Worm (Caenorhabditis elegans) whole organism, L4 larva: Measurements from ENCODE around the gene srbc-84.
A peak's percentile ranks its signal among the peaks of the same experiment; 100 is the strongest.

Experiments used
- F44E2.7 ChIP-seq: fragments of 200-800 bp; sonication (Bioruptor generic); IDR thresholded peaks from 2 replicates; pipeline ENCODE4 v2.1.2; 2022; ENCODE audit warnings: missing genetic modification characterization, missing compliant biosample characterization
- T26A8.4 ChIP-seq: fragments of 200-800 bp; sonication (Bioruptor generic); IDR thresholded peaks from 2 replicates; pipeline ENCODE4 v1.3.6; 2022; ENCODE audit warnings: missing genetic modification characterization, missing compliant biosample characterization
- Y48G9A.11 ChIP-seq: fragments of 200-800 bp; sonication (Bioruptor generic); IDR thresholded peaks from 2 replicates; pipeline ENCODE4 v1.3.6; 2022; ENCODE audit warnings: missing genetic modification reagents, missing genetic modification characterization, missing compliant biosample characterization
- ZK337.2 ChIP-seq: fragments of 200-800 bp; sonication (Bioruptor generic); IDR thresholded peaks from 2 replicates; pipeline ENCODE4 v1.3.6; 2022; ENCODE audit warnings: missing genetic modification reagents, missing genetic modification characterization, missing compliant biosample characterization
- aly-2 ChIP-seq: sonication (generic microtip); optimal IDR thresholded peaks from 2 replicates; lab custom pipeline; 2018; ENCODE audit warnings: missing biosample characterization, missing genetic modification characterization
- attf-4 ChIP-seq: sonication (generic microtip); optimal IDR thresholded peaks from 3 replicates; lab custom pipeline; 2017; ENCODE audit warnings: missing biosample characterization, missing genetic modification characterization
- ceh-62 ChIP-seq: sonication (generic microtip); optimal IDR thresholded peaks from 2 replicates; lab custom pipeline; 2017; ENCODE audit warnings: missing biosample characterization, missing genetic modification characterization
- cey-2 ChIP-seq: sonication (generic microtip); optimal IDR thresholded peaks from 3 replicates; lab custom pipeline; 2017; ENCODE audit warnings: missing genetic modification characterization, mild to moderate bottlenecking, missing compliant biosample characterization, antibody characterized with exemption, borderline replicate concordance; ENCODE audit not compliant: insufficient read depth
- daf-16 ChIP-seq, 3 experiments: sonication (generic microtip); optimal IDR thresholded peaks; 2 replicates each; lab custom pipeline; 2016 to 2017; ENCODE audit warnings: missing genetic modification characterization in 3 of 3, missing genetic modification reagents in 3 of 3, mild to moderate bottlenecking in 2 of 3, missing compliant biosample characterization in 2 of 3, missing biosample characterization in 1 of 3, moderate library complexity in 1 of 3
- daf-19 ChIP-seq: fragments of 200-800 bp; sonication (Bioruptor generic); conservative IDR thresholded peaks from 2 replicates; pipeline ENCODE4 v1.3.6; 2022; ENCODE audit warnings: missing genetic modification characterization, missing compliant biosample characterization
- dmd-8 ChIP-seq: fragments of 200-800 bp; sonication (Bioruptor generic); IDR thresholded peaks from 2 replicates; pipeline ENCODE4 v1.3.6; 2022; ENCODE audit warnings: missing genetic modification characterization, missing compliant biosample characterization
- dmd-9 ChIP-seq: fragments of 200-800 bp; sonication (Bioruptor generic); IDR thresholded peaks from 2 replicates; pipeline ENCODE4 v1.3.6; 2022; ENCODE audit warnings: missing genetic modification reagents, missing genetic modification characterization, missing compliant biosample characterization
- egl-43 ChIP-seq: fragments of 200-800 bp; sonication (Bioruptor generic); IDR thresholded peaks from 2 replicates; pipeline ENCODE4 v1.3.6; 2022; ENCODE audit warnings: missing genetic modification reagents, missing genetic modification characterization, missing compliant biosample characterization
- hif-1 ChIP-seq, 2 experiments: sonication (generic microtip); optimal IDR thresholded peaks; 2 replicates each; lab custom pipeline; 2016 to 2017; ENCODE audit warnings: missing compliant biosample characterization in 2 of 2, missing genetic modification characterization in 2 of 2, missing genetic modification reagents in 2 of 2, missing genotype in 2 of 2, mild to moderate bottlenecking in 1 of 2
- hlh-30 ChIP-seq: sonication (generic microtip); optimal IDR thresholded peaks from 2 replicates; lab custom pipeline; 2017; ENCODE audit warnings: antibody characterized with exemption, mild to moderate bottlenecking, missing genetic modification characterization, missing compliant biosample characterization; ENCODE audit not compliant: insufficient read depth
- lin-38 ChIP-seq: fragments of 200-800 bp; sonication (Bioruptor generic); IDR thresholded peaks from 2 replicates; pipeline ENCODE4 v1.3.6; 2022; ENCODE audit warnings: missing genetic modification reagents, missing genetic modification characterization, missing compliant biosample characterization
- lir-3 ChIP-seq: sonication (generic microtip); optimal IDR thresholded peaks from 2 replicates; lab custom pipeline; 2016; ENCODE audit warnings: mild to moderate bottlenecking, missing genetic modification characterization, missing compliant biosample characterization
- lsy-2 ChIP-seq, 2 experiments: fragments of 150-350 bp in 1 of 2; sonication (generic microtip) in 1 of 2; optimal IDR thresholded peaks; 2 replicates each; lab custom pipeline; 2014 to 2017; ENCODE audit warnings: missing biosample characterization in 2 of 2, missing genetic modification characterization in 2 of 2
- mxl-3 ChIP-seq: fragments of 200-800 bp; sonication (Bioruptor generic); optimal IDR thresholded peaks from 2 replicates; lab custom pipeline; 2018; ENCODE audit warnings: mild to moderate bottlenecking, missing genetic modification characterization, missing compliant biosample characterization
- nhr-11 ChIP-seq: fragments of 150-350 bp; optimal IDR thresholded peaks from 2 replicates; lab custom pipeline; 2014; ENCODE audit warnings: missing biosample characterization, missing genetic modification characterization
- nhr-111 ChIP-seq: fragments of 200-800 bp; sonication (Bioruptor generic); optimal IDR thresholded peaks from 2 replicates; lab custom pipeline; 2018; ENCODE audit warnings: mild to moderate bottlenecking, missing genetic modification characterization, missing compliant biosample characterization
- nhr-28 ChIP-seq: fragments of 150-350 bp; optimal IDR thresholded peaks from 2 replicates; lab custom pipeline; 2014; ENCODE audit warnings: missing biosample characterization, missing genetic modification characterization
- nhr-41 ChIP-seq: fragments of 200-800 bp; sonication (Bioruptor generic); IDR thresholded peaks from 2 replicates; pipeline ENCODE4 v1.3.6; 2022; ENCODE audit warnings: missing genetic modification reagents, missing genetic modification characterization, missing compliant biosample characterization
- nhr-76 ChIP-seq: fragments of 150-350 bp; optimal IDR thresholded peaks from 2 replicates; lab custom pipeline; 2014; ENCODE audit warnings: missing biosample characterization, missing genetic modification characterization
- rbr-2 ChIP-seq: sonication (generic microtip); optimal IDR thresholded peaks from 2 replicates; lab custom pipeline; 2016; ENCODE audit warnings: missing genotype, missing genetic modification characterization, missing compliant biosample characterization
- sdz-12 ChIP-seq: fragments of 200-800 bp; sonication (Bioruptor generic); optimal IDR thresholded peaks from 2 replicates; lab custom pipeline; 2018; ENCODE audit warnings: mild to moderate bottlenecking, missing genetic modification characterization, missing compliant biosample characterization
- snpc-1.2 ChIP-seq: fragments of 200-800 bp; sonication (Bioruptor generic); IDR thresholded peaks from 2 replicates; pipeline ENCODE4 v1.3.6; 2022; ENCODE audit warnings: missing genetic modification reagents, missing genetic modification characterization, missing compliant biosample characterization
- tag-97 ChIP-seq: fragments of 200-800 bp; sonication (Bioruptor generic); IDR thresholded peaks from 2 replicates; pipeline ENCODE4 v1.3.6; 2022; ENCODE audit warnings: missing genetic modification characterization, missing compliant biosample characterization
- unc-130 ChIP-seq: sonication (generic microtip); optimal IDR thresholded peaks from 2 replicates; lab custom pipeline; 2016; ENCODE audit warnings: missing genetic modification reagents, missing genetic modification characterization, missing compliant biosample characterization
- unc-62 ChIP-seq, 3 experiments: fragments of 150-350 bp in 1 of 3; sonication (generic microtip); optimal IDR thresholded peaks in 2 of 3; peaks in 1 of 3; 1 replicate in 1 of 3; 2 replicates in 2 of 3; lab custom pipeline; 2014 to 2017; ENCODE audit warnings: missing biosample characterization in 3 of 3, missing genetic modification characterization in 3 of 3, missing genetic modification reagents in 3 of 3, missing genotype in 1 of 3
- zfp-3 ChIP-seq: fragments of 200-800 bp; sonication (Bioruptor generic); conservative IDR thresholded peaks from 2 replicates; pipeline ENCODE4 v1.3.6; 2022; ENCODE audit warnings: missing genetic modification reagents, missing genetic modification characterization, missing compliant biosample characterization

srbc-84 gene

DNA sequence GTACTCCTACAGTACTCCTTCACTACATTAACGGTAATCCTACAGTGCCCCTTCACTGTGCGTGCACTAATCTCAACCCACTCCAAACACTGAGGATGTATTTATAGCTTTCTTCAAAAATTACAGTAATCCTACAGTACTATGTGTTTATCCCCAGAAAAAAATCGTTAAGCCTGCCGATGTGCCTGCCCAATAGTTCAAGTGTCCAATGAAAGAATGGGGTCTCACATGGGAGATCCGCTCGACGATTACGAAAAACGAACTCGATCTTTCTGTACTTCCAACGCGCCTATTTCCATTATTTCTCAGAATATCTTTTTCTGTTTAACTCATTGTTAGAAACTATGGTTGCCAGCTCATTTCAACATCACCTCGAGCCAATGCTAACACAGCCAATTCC, 40.6 kb upstream of the srbc-84 start, which contains the start of gene nhr-218:
Gene nhr-218, plus strand, starts transcription at position 301 of the 400 bp plus-strand sequence.
- TF ChIP-seq nhr-76 (tag; lab: Kevin White, UChicago) (no peak), unc-62 (GFP tag; optimal IDR thresholded peaks at IDR 0.05 in 1 of 2; lab: Kevin White, UChicago) (peak in 1 of 2 experiments; percentile 33), unc-62 (tag; optimal IDR thresholded peaks at IDR 0.05; lab: Kevin White, UChicago) (no peak)

DNA sequence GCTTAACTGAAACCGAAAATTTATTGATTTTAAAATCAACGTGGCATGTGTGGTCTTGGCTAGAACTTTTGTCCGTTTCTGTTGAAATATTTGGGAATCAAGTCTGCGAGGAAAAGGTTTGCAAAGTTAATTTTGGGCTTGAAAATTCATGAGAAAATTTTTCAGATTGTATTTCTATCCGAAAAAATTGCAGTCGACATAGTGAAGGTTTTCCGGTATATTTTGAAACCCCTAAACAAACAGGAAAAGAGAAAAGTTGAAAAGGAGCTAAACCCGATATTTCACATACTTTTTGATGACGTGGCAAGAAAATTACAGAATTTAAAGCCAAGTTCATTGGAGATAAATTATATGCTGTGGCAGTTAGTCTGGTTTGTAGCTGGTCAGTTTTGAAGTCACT, 39.1 kb upstream of the srbc-84 start, which contains the start of gene nhr-127:
Gene nhr-127, plus strand, starts transcription at position 301 of the 400 bp plus-strand sequence.
- no peak for TF ChIP-seq T26A8.4 (GFP tag; lab: Robert Waterston, UW)
- no peak for TF ChIP-seq cey-2 (tag; lab: Kevin White, UChicago)
- no peak for TF ChIP-seq hlh-30
- no peak for TF ChIP-seq nhr-11 (tag; lab: Kevin White, UChicago)
- no peak for TF ChIP-seq aly-2 (tag; lab: Kevin White, UChicago)
- no peak for TF ChIP-seq attf-4 (tag; lab: Kevin White, UChicago)
- no peak for TF ChIP-seq nhr-76 (tag; lab: Kevin White, UChicago)
- no peak for TF ChIP-seq F44E2.7 (GFP tag; lab: Robert Waterston, UW)
- TF ChIP-seq nhr-41 (GFP tag; lab: Robert Waterston, UW): no peak
- no peak for TF ChIP-seq dmd-9

DNA sequence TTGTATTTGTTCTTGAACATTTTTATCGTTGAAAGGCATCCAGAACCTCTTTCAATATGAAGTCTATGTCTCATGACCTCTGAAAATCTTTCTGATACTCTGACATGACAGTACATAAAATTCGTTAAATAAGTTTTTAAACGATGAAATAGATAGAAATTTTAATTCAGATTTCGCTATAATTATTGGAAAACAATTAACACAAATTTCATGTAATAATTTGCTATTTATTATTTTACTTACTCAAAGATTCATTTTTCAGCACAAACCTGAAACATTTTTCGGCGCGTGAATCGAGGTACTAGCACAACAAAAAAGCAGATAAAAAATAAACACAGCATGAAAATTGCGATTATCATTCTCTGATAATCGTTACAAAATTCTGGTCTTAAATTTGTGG, 32.3 kb upstream of the srbc-84 start, which contains the start of gene T13F3.4:
Gene T13F3.4, minus strand, starts transcription at position 101 of the 400 bp plus-strand sequence.
- TF ChIP-seq egl-43 (GFP tag; lab: Robert Waterston, UW) (no peak), nhr-111 (GFP tag; lab: Kevin White, UChicago) (no peak), nhr-11 (tag; lab: Kevin White, UChicago) (no peak), ZK337.2 (GFP tag; lab: Robert Waterston, UW) (no peak), mxl-3 (no peak), rbr-2 (no peak), Y48G9A.11 (GFP tag; lab: Robert Waterston, UW) (no peak), ceh-62 (tag; lab: Kevin White, UChicago) (no peak), snpc-1.2 (GFP tag; lab: Robert Waterston, UW) (no peak), unc-130 (GFP tag; lab: Kevin White, UChicago) (no peak), lir-3 (tag; lab: Kevin White, UChicago) (no peak), daf-19 (no peak), lin-38 (no peak)

DNA sequence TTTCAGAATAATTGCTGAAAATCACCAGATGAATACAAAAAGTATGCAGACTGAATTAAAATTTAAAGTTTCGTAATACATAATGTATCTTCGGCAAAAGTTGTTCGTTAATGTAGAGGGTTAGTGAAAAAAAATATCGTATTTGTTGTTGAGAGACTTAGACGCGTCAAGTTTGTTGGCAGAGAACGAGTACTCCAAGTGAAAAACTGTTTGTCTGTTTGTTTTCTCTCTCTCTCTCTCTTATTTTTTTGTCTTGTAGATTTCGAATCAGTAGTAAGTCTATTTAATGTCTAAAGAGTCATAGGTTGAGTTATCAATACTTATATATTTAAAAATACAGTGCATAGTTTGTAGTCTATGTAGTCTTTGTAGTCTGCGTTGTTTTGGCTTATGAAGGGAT, 29.2 kb upstream of the srbc-84 start, which contains the start of the genes fbxa-2 and T13F3.8:
Gene fbxa-2, minus strand, starts transcription at position 101 of the 400 bp plus-strand sequence.
Gene T13F3.8, plus strand, starts transcription at position 245 of the 400 bp plus-strand sequence.
- TF ChIP-seq zfp-3 (GFP tag; lab: Robert Waterston, UW) (0 out of 2 replicates have a peak, but pooled peaks have one; percentile 15), tag-97 (no peak), attf-4 (tag; lab: Kevin White, UChicago) (no peak), cey-2 (tag; lab: Kevin White, UChicago) (no peak), nhr-28 (tag; lab: Kevin White, UChicago) (peak; percentile 39), dmd-8 (no peak)

DNA sequence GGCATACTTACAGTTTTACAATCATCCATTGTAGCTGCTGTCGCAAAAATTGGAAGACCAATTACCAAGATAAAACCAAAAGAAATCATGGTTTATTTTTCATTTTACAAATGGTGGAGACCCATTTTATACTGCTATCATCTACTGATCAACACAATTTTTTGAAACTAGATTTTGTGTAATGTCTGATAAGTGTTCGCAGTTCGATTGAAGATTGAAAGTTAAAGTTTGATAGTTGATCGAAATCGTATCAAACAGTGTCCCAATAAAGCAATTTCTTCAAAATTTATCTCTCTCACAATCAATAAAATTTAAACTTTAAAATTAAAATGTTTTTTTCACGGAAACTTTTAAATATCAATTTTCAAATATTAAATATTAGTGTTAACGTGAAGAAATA, 27.6 kb upstream of the srbc-84 start, which contains the start of gene T13F3.6:
Gene T13F3.6, minus strand, starts transcription at position 101 of the 400 bp plus-strand sequence.
- TF ChIP-seq hif-1 (tag; optimal IDR thresholded peaks at IDR 0.05; lab: Kevin White, UChicago): no peak
- TF ChIP-seq sdz-12 (GFP tag; lab: Kevin White, UChicago): no peak
- no peak for TF ChIP-seq daf-16 (GFP tag; optimal IDR thresholded peaks at IDR 0.05; lab: Kevin White, UChicago)
- no peak for TF ChIP-seq daf-16 (tag; optimal IDR thresholded peaks at IDR 0.05; lab: Kevin White, UChicago)
- TF ChIP-seq lsy-2 (tag; optimal IDR thresholded peaks at IDR 0.05; lab: Kevin White, UChicago): no peak
- TF ChIP-seq T26A8.4 (GFP tag; lab: Robert Waterston, UW): no peak
